Worm (Caenorhabditis elegans): ENCODE measurements around the gene C35B1.2.

The C35B1.2 gene

DNA sequence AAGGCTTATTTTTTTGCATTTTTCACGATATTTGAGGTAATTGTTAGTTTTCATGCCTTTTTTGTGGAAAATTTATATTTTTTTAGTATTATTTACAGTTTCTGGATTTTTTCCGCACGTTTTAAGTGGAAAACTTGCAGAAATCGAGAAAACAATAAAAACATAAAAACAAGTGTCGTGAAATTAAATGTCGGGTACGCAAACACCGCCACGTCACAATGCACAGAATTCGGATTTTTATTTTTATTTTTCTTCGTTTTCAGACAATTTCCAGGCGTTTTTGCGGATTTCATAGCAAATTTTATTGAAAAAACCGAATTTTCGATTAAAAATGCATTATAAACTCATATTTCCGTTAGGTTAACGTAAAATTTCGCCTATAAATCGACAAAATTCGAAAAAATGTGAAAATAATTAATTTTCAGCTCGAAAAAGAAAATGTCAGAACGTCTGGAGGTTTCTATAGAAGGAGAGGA lies at the start of gene C35B1.2:
Gene C35B1.2 (plus strand): TSS at position 426 of the 476 bp plus-strand sequence.
- TF ChIP-seq ces-1 (GFP tag; optimal IDR thresholded peaks at IDR 0.05) = peak; percentile 13
- TF ChIP-seq lin-32 (GFP tag; optimal IDR thresholded peaks at IDR 0.05) = no peak
- peak; percentile 9 for TF ChIP-seq lsy-2 (tag; optimal IDR thresholded peaks at IDR 0.05)

DNA sequence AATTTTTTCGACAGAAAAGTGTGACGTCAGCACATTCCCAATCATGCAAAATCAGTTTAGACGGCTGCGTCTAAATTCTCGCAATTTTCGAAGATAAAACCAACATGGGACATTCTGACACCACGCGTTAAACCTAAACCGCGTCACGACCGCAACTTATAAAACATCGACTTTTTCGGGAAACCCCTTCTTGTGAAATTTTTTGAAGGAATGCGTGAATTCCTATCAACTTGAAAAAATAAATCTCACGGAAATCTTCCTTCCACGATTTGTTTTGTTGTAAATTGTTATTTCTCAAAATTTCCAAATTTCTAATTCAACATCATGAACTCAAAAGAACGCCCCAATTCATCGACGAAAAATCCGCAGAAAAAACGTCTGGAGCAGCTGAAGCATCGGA lies 46.0 kb upstream of the C35B1.2 start, which contains the start of gene F35F11.2:
Gene F35F11.2 (plus strand): TSS at position 301 of the 400 bp plus-strand sequence.
- TF ChIP-seq ces-1 (GFP tag; optimal IDR thresholded peaks at IDR 0.05) = no peak
- TF ChIP-seq lsy-2 (tag; optimal IDR thresholded peaks at IDR 0.05) = no peak
- TF ChIP-seq nhr-237 (tag; optimal IDR thresholded peaks at IDR 0.05) = no peak

DNA sequence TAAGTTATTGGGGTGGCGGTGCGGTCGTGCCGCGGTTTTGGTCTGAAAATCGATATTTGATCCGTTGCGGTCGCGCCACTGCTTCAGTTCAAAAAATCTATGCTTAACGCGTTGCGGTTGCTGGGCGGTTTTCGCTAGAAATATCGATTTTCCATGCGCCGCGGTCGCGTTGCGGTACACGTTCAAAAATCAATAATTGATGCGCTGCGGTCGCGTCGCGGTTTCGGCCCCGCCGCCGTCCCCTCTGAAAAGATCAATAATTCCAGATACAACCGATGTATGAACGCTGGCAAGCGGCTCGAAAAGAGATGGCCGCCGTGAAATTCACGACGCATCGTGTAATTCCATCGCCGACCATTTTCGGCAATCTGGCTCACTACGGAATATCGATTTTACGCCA lies 45.0 kb upstream of the C35B1.2 start:
- no peak for TF ChIP-seq nhr-237 (tag; optimal IDR thresholded peaks at IDR 0.05)
- no peak for TF ChIP-seq ham-2 (GFP tag; optimal IDR thresholded peaks at IDR 0.05)
- TF ChIP-seq drap-1 (GFP tag; optimal IDR thresholded peaks at IDR 0.05) = no peak
- TF ChIP-seq ceh-43 (GFP tag; optimal IDR thresholded peaks at IDR 0.05) = no peak
- TF ChIP-seq hlh-1 (tag; optimal IDR thresholded peaks at IDR 0.05) = no peak
- no peak for TF ChIP-seq ztf-11 (tag; optimal IDR thresholded peaks at IDR 0.05)
- TF ChIP-seq cnd-1 (tag; optimal IDR thresholded peaks at IDR 0.05) = no peak
- no peak for TF ChIP-seq flh-1 (GFP tag; optimal IDR thresholded peaks at IDR 0.05)
- no peak for TF ChIP-seq unc-62 (GFP tag; optimal IDR thresholded peaks at IDR 0.05)
- no peak for TF ChIP-seq sem-2 (GFP tag; optimal IDR thresholded peaks at IDR 0.05)
- no peak for TF ChIP-seq ces-1 (GFP tag; optimal IDR thresholded peaks at IDR 0.05)
- TF ChIP-seq bed-3 (GFP tag; optimal IDR thresholded peaks at IDR 0.05) = no peak
- TF ChIP-seq nhr-76 (tag; optimal IDR thresholded peaks at IDR 0.05) = no peak
- no peak for TF ChIP-seq lsy-2 (tag; optimal IDR thresholded peaks at IDR 0.05)
- TF ChIP-seq lin-32 (GFP tag; optimal IDR thresholded peaks at IDR 0.05) = no peak
- no peak for TF ChIP-seq mep-1 (tag; optimal IDR thresholded peaks at IDR 0.05)
- no peak for TF ChIP-seq unc-120 (tag; optimal IDR thresholded peaks at IDR 0.05; ENCODE audit: poor library complexity, severe bottlenecking)
- TF ChIP-seq unc-39 (tag; optimal IDR thresholded peaks at IDR 0.05) = no peak
- TF ChIP-seq mls-2 (tag; optimal IDR thresholded peaks at IDR 0.05) = no peak

DNA sequence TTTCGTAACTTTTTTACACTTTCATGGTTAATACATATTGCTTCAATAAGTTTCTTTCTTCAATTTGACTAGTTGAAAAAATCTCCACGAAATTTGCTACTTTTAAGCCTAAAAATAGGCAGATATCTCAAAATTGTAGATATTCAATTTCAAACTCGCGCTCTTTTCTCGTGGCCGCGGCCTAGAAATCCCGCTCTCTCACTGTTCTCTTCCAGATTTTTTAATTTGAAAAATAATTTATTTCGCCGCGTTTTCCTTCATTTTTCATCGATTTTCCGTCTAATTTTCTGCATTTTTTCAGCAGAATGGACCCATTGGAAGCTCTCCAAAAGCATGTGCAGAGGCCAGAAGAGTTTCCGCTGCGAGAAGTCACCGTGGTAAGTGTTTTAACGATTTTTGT lies 43.7 kb upstream of the C35B1.2 start, which contains the start of gene cdc-73:
Gene cdc-73 (plus strand): TSS at position 302 of the 400 bp plus-strand sequence.
- TF ChIP-seq hlh-1 (tag; optimal IDR thresholded peaks at IDR 0.05) (no peak), elt-1 (tag; optimal IDR thresholded peaks at IDR 0.05; ENCODE audit: borderline replicate concordance, insufficient read depth) (no peak), ces-1 (GFP tag; optimal IDR thresholded peaks at IDR 0.05) (peak; percentile 35), elt-3 (tag; optimal IDR thresholded peaks at IDR 0.05) (no peak), lsy-2 (tag; optimal IDR thresholded peaks at IDR 0.05) (peak; percentile 23), lin-32 (GFP tag; optimal IDR thresholded peaks at IDR 0.05) (no peak), sptf-1 (tag; optimal IDR thresholded peaks at IDR 0.05) (peak; percentile 31)

- TF ChIP-seq hlh-1 (tag; optimal IDR thresholded peaks at IDR 0.05) (no peak), lin-13 (tag; optimal IDR thresholded peaks at IDR 0.05) (no peak), mab-5 (tag; optimal IDR thresholded peaks at IDR 0.05) (no peak)
Measured at ce11 chrIV:4047628-4048027, 38.4 kb upstream of the C35B1.2 start.

DNA sequence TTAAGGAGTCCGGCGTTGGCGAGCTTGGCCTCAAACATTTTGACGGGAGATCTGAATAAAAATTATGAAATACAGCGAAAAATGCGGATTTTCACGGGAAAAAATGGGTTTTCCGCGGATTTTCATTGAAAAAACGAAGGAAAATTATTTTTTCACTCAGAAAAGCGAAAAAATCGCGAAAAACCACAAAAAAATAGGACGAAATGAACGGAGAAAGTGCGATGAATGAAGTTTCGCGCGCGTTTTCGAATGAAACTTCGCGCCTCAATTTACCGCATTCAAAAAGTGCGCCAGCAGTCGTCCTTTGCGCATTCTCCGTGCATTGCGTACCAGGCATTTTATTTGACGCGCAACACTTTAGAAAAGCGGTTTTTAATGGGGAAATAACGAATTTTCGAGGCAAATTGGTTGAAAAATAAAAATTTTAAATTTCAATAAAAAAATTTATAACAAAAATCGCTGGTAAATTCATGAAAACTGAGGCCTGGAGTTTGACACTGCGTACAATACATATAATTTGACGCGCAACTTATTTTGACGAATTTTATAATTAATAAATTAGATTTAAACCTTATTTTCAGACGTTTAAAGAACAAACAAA lies 36.5 kb upstream of the C35B1.2 start, which contains the start of gene pcn-1:
Gene pcn-1 (minus strand): TSS at position 51 of the 601 bp plus-strand sequence.
- TF ChIP-seq ceh-83 (GFP tag; optimal IDR thresholded peaks at IDR 0.05) (no peak), mls-2 (tag; optimal IDR thresholded peaks at IDR 0.05) (peak; percentile 27), mep-1 (tag; optimal IDR thresholded peaks at IDR 0.05) (peak; percentile 89), nhr-76 (tag; optimal IDR thresholded peaks at IDR 0.05) (no peak), elt-3 (tag; optimal IDR thresholded peaks at IDR 0.05) (no peak), mab-5 (tag; optimal IDR thresholded peaks at IDR 0.05) (peak; percentile 76), nhr-237 (tag; optimal IDR thresholded peaks at IDR 0.05) (peak; percentile 57), lin-32 (GFP tag; optimal IDR thresholded peaks at IDR 0.05) (no peak), sem-2 (GFP tag; optimal IDR thresholded peaks at IDR 0.05) (no peak), ces-1 (GFP tag; optimal IDR thresholded peaks at IDR 0.05) (peak; percentile 86), zip-8 (tag; optimal IDR thresholded peaks at IDR 0.05) (no peak), lin-13 (tag; optimal IDR thresholded peaks at IDR 0.05) (peak; percentile 97), bed-3 (GFP tag; optimal IDR thresholded peaks at IDR 0.05) (no peak), pha-4 (tag; optimal IDR thresholded peaks at IDR 0.05) (peak; percentile 79), unc-62 (GFP tag; optimal IDR thresholded peaks at IDR 0.05) (no peak), nhr-2 (tag; optimal IDR thresholded peaks at IDR 0.05) (peak; percentile 56), unc-39 (tag; optimal IDR thresholded peaks at IDR 0.05) (no peak), lsy-2 (tag; optimal IDR thresholded peaks at IDR 0.05) (peak; percentile 82), ham-2 (GFP tag; optimal IDR thresholded peaks at IDR 0.05) (no peak), sptf-1 (tag; optimal IDR thresholded peaks at IDR 0.05) (peak; percentile 74), elt-1 (tag; optimal IDR thresholded peaks at IDR 0.05; ENCODE audit: borderline replicate concordance, insufficient read depth) (no peak), unc-120 (tag; optimal IDR thresholded peaks at IDR 0.05; ENCODE audit: poor library complexity, severe bottlenecking) (peak; percentile 22), nhr-28 (tag; optimal IDR thresholded peaks at IDR 0.05) (no peak), ceh-43 (GFP tag; optimal IDR thresholded peaks at IDR 0.05) (peak; percentile 45), M03D4.4 (tag; optimal IDR thresholded peaks at IDR 0.05) (peak; percentile 12), blmp-1 (tag; optimal IDR thresholded peaks at IDR 0.05) (peak; percentile 39), flh-1 (GFP tag; optimal IDR thresholded peaks at IDR 0.05) (no peak), ceh-39 (tag; optimal IDR thresholded peaks at IDR 0.05) (peak; percentile 81), drap-1 (GFP tag; optimal IDR thresholded peaks at IDR 0.05) (peak; percentile 38), nhr-12 (tag; optimal IDR thresholded peaks at IDR 0.05) (no peak), snpc-4 (tag; optimal IDR thresholded peaks at IDR 0.05) (no peak), tbx-8 (GFP tag; optimal IDR thresholded peaks at IDR 0.05) (peak; percentile 32)
